Worm (Caenorhabditis elegans) whole organism, L4 larva: ENCODE data around the gene C14A11.5.

Experiments used
- D1046.2 ChIP-seq: fragments of 200-800 bp; sonication (Bioruptor generic); IDR thresholded peaks from 2 replicates; pipeline ENCODE4 v1.3.6; 2022; ENCODE audit warnings: missing genetic modification characterization, missing compliant biosample characterization
- F10B5.3 ChIP-seq: sonication (generic microtip); optimal IDR thresholded peaks from 2 replicates; lab custom pipeline; 2016; ENCODE audit warnings: mild to moderate bottlenecking, missing genetic modification characterization, missing compliant biosample characterization
- F37D6.2 ChIP-seq: sonication (generic microtip); optimal IDR thresholded peaks from 2 replicates; lab custom pipeline; 2016; ENCODE audit warnings: mild to moderate bottlenecking, missing genetic modification characterization, missing compliant biosample characterization
- F49E8.2 ChIP-seq: sonication (generic microtip); optimal IDR thresholded peaks from 2 replicates; lab custom pipeline; 2016; ENCODE audit warnings: missing compliant biosample characterization, mild to moderate bottlenecking, missing genetic modification characterization, borderline replicate concordance
- Y48G9A.11 ChIP-seq: fragments of 200-800 bp; sonication (Bioruptor generic); IDR thresholded peaks from 2 replicates; pipeline ENCODE4 v1.3.6; 2022; ENCODE audit warnings: missing genetic modification reagents, missing genetic modification characterization, missing compliant biosample characterization
- Y75B8A.6 ChIP-seq: fragments of 200-800 bp; sonication (Bioruptor generic); IDR thresholded peaks from 2 replicates; pipeline ENCODE4 v1.3.6; 2022; ENCODE audit warnings: missing genetic modification reagents, missing genetic modification characterization, missing compliant biosample characterization
- ZK546.5 ChIP-seq, 2 experiments: sonication (generic microtip); optimal IDR thresholded peaks; 2 replicates each; lab custom pipeline; 2017; ENCODE audit warnings: missing biosample characterization in 2 of 2, missing genetic modification characterization in 2 of 2
- aha-1 ChIP-seq: fragments of 150-350 bp; peaks from one replicate; lab custom pipeline; 2014; ENCODE audit warnings: missing biosample characterization, missing genetic modification characterization
- ceh-20 ChIP-seq: fragments of 200-800 bp; sonication (Bioruptor generic); IDR thresholded peaks from 2 replicates; pipeline ENCODE4 v1.3.6; 2022; ENCODE audit warnings: missing genetic modification reagents, missing genetic modification characterization, missing compliant biosample characterization
- ceh-44 ChIP-seq: fragments of 200-800 bp; sonication (Bioruptor generic); IDR thresholded peaks from 2 replicates; pipeline ENCODE4 v1.3.6; 2022; ENCODE audit warnings: missing genetic modification reagents, missing genetic modification characterization, missing compliant biosample characterization
- ceh-82 ChIP-seq: sonication (generic microtip); optimal IDR thresholded peaks from 2 replicates; lab custom pipeline; 2017; ENCODE audit warnings: missing biosample characterization, missing genetic modification characterization
- ces-1 ChIP-seq: fragments of 150-350 bp; sonication (generic microtip); optimal IDR thresholded peaks from 4 replicates; lab custom pipeline; 2014; ENCODE audit warnings: missing biosample characterization, missing genetic modification reagents, missing genetic modification characterization
- ctbp-1 ChIP-seq: fragments of 200-800 bp; sonication (Bioruptor generic); IDR thresholded peaks from 2 replicates; pipeline ENCODE4 v1.3.6; 2022; ENCODE audit warnings: missing genetic modification reagents, missing genetic modification characterization, missing compliant biosample characterization
- daf-19 ChIP-seq: fragments of 200-800 bp; sonication (Bioruptor generic); conservative IDR thresholded peaks from 2 replicates; pipeline ENCODE4 v1.3.6; 2022; ENCODE audit warnings: missing genetic modification characterization, missing compliant biosample characterization
- daf-8 ChIP-seq: fragments of 200-800 bp; sonication (Bioruptor generic); IDR thresholded peaks from 2 replicates; pipeline ENCODE4 v1.3.6; 2022; ENCODE audit warnings: missing genetic modification characterization, missing compliant biosample characterization
- dmd-6 ChIP-seq: fragments of 200-800 bp; sonication (Bioruptor generic); IDR thresholded peaks from 2 replicates; pipeline ENCODE4 v1.3.6; 2022; ENCODE audit warnings: missing genetic modification reagents, missing genetic modification characterization, missing compliant biosample characterization
- dmd-9 ChIP-seq: fragments of 200-800 bp; sonication (Bioruptor generic); IDR thresholded peaks from 2 replicates; pipeline ENCODE4 v1.3.6; 2022; ENCODE audit warnings: missing genetic modification reagents, missing genetic modification characterization, missing compliant biosample characterization
- dpl-1 ChIP-seq: fragments of 150-350 bp; optimal IDR thresholded peaks from 2 replicates; lab custom pipeline; 2014; ENCODE audit warnings: missing biosample characterization, missing genetic modification reagents, missing genetic modification characterization
- dve-1 ChIP-seq: sonication (generic microtip); optimal IDR thresholded peaks from 2 replicates; lab custom pipeline; 2017; ENCODE audit warnings: antibody characterized with exemption, mild to moderate bottlenecking, missing genetic modification characterization, missing compliant biosample characterization; ENCODE audit not compliant: insufficient read depth
- egl-27 ChIP-seq: sonication (generic microtip); optimal IDR thresholded peaks from 3 replicates; lab custom pipeline; 2017; ENCODE audit warnings: missing biosample characterization, missing genetic modification reagents, missing genetic modification characterization
- fkh-10 ChIP-seq: fragments of 150-350 bp; optimal IDR thresholded peaks from 2 replicates; lab custom pipeline; 2014; ENCODE audit warnings: missing biosample characterization, missing genetic modification reagents, missing genetic modification characterization
- fos-1 ChIP-seq: fragments of 150-350 bp; optimal IDR thresholded peaks from 2 replicates; lab custom pipeline; 2014; ENCODE audit warnings: missing biosample characterization, missing genetic modification characterization
- hif-1 ChIP-seq, 2 experiments: sonication (generic microtip); optimal IDR thresholded peaks; 2 replicates each; lab custom pipeline; 2016 to 2017; ENCODE audit warnings: missing compliant biosample characterization in 2 of 2, missing genetic modification characterization in 2 of 2, missing genetic modification reagents in 2 of 2, missing genotype in 2 of 2, mild to moderate bottlenecking in 1 of 2
- hlh-11 ChIP-seq: fragments of 200-800 bp; sonication (Bioruptor generic); optimal IDR thresholded peaks from 2 replicates; lab custom pipeline; 2018; ENCODE audit warnings: mild to moderate bottlenecking, missing genetic modification characterization, missing compliant biosample characterization
- jun-1 ChIP-seq: fragments of 150-350 bp; optimal IDR thresholded peaks from 2 replicates; lab custom pipeline; 2014; ENCODE audit warnings: missing biosample characterization, missing genetic modification reagents, missing genetic modification characterization
- lim-7 ChIP-seq: fragments of 200-800 bp; sonication (Bioruptor generic); IDR thresholded peaks from 2 replicates; pipeline ENCODE4 v1.3.6; 2022; ENCODE audit warnings: missing genetic modification characterization, missing compliant biosample characterization
- lin-13 ChIP-seq: fragments of 150-350 bp; optimal IDR thresholded peaks from 2 replicates; lab custom pipeline; 2014; ENCODE audit warnings: missing biosample characterization, missing genetic modification reagents, missing genetic modification characterization
- lin-15B ChIP-seq: fragments of 150-350 bp; sonication (generic microtip); optimal IDR thresholded peaks from 3 replicates; lab custom pipeline; 2014; ENCODE audit warnings: missing biosample characterization, missing genetic modification characterization
- lin-38 ChIP-seq: fragments of 200-800 bp; sonication (Bioruptor generic); IDR thresholded peaks from 2 replicates; pipeline ENCODE4 v1.3.6; 2022; ENCODE audit warnings: missing genetic modification reagents, missing genetic modification characterization, missing compliant biosample characterization
- lin-39 ChIP-seq: fragments of 150-350 bp; optimal IDR thresholded peaks from 2 replicates; lab custom pipeline; 2014; ENCODE audit warnings: missing biosample characterization, missing genetic modification reagents, missing genetic modification characterization
- mdl-1 ChIP-seq, 2 experiments: fragments of 150-350 bp in 1 of 2; sonication (generic microtip) in 1 of 2; optimal IDR thresholded peaks; 2 replicates each; lab custom pipeline; 2014 to 2017; ENCODE audit warnings: missing biosample characterization in 2 of 2, missing genetic modification characterization in 2 of 2
- mep-1 ChIP-seq: fragments of 150-350 bp; sonication (generic microtip); optimal IDR thresholded peaks from 3 replicates; lab custom pipeline; 2014; ENCODE audit warnings: missing biosample characterization, missing genetic modification characterization
- mes-2 ChIP-seq: sonication (generic microtip); optimal IDR thresholded peaks from 2 replicates; lab custom pipeline; 2016; ENCODE audit warnings: missing genotype, mild to moderate bottlenecking, missing genetic modification characterization, missing compliant biosample characterization; ENCODE audit not compliant: poor library complexity, severe bottlenecking
- nhr-10 ChIP-seq: fragments of 150-350 bp; optimal IDR thresholded peaks from 2 replicates; lab custom pipeline; 2014; ENCODE audit warnings: missing biosample characterization, missing genetic modification characterization
- nhr-102 ChIP-seq: sonication (generic microtip); optimal IDR thresholded peaks from 2 replicates; lab custom pipeline; 2016; ENCODE audit warnings: mild to moderate bottlenecking, missing genetic modification characterization, moderate library complexity, missing compliant biosample characterization
- nhr-25 ChIP-seq: sonication (generic microtip); optimal IDR thresholded peaks from 2 replicates; lab custom pipeline; 2017; ENCODE audit warnings: missing genetic modification characterization, mild to moderate bottlenecking, missing compliant biosample characterization, antibody characterized with exemption, moderate library complexity, borderline replicate concordance; ENCODE audit not compliant: insufficient read depth
- nhr-42 ChIP-seq: fragments of 200-800 bp; sonication (Bioruptor generic); IDR thresholded peaks from 2 replicates; pipeline ENCODE4 v1.3.6; 2022; ENCODE audit warnings: missing genetic modification characterization, missing compliant biosample characterization
- pha-4 ChIP-seq, 2 experiments: fragments of 150-350 bp in 1 of 2; fragments of 200-800 bp in 1 of 2; sonication (Bioruptor generic) in 1 of 2; IDR thresholded peaks in 1 of 2; optimal IDR thresholded peaks in 1 of 2; 2 replicates each; pipeline versions ENCODE4 v1.3.6 to Lab custom; 2014 to 2022; ENCODE audit warnings: missing genetic modification characterization in 2 of 2, missing genetic modification reagents in 2 of 2, missing biosample characterization in 1 of 2, missing compliant biosample characterization in 1 of 2
- php-3 ChIP-seq: fragments of 200-800 bp; sonication (Bioruptor generic); IDR thresholded peaks from 2 replicates; pipeline ENCODE4 v1.3.6; 2022; ENCODE audit warnings: missing genetic modification reagents, missing genetic modification characterization, missing compliant biosample characterization
- saeg-2 ChIP-seq: fragments of 200-800 bp; sonication (Bioruptor generic); IDR thresholded peaks from 2 replicates; pipeline ENCODE4 v1.3.6; 2022; ENCODE audit warnings: missing genetic modification reagents, missing genetic modification characterization, missing compliant biosample characterization
- sdz-12 ChIP-seq: fragments of 200-800 bp; sonication (Bioruptor generic); optimal IDR thresholded peaks from 2 replicates; lab custom pipeline; 2018; ENCODE audit warnings: mild to moderate bottlenecking, missing genetic modification characterization, missing compliant biosample characterization
- skn-1 ChIP-seq: fragments of 150-350 bp; optimal IDR thresholded peaks from 2 replicates; lab custom pipeline; 2014; ENCODE audit warnings: missing biosample characterization, missing genetic modification characterization
- snpc-4 ChIP-seq: fragments of 150-350 bp; optimal IDR thresholded peaks from 2 replicates; lab custom pipeline; 2014; ENCODE audit warnings: missing biosample characterization, missing genetic modification characterization
- spr-1 ChIP-seq: sonication (generic microtip); optimal IDR thresholded peaks from 2 replicates; lab custom pipeline; 2016; ENCODE audit warnings: mild to moderate bottlenecking, missing genetic modification characterization, missing compliant biosample characterization
- unc-130 ChIP-seq: sonication (generic microtip); optimal IDR thresholded peaks from 2 replicates; lab custom pipeline; 2016; ENCODE audit warnings: missing genetic modification reagents, missing genetic modification characterization, missing compliant biosample characterization
- unc-39 ChIP-seq: sonication (generic microtip); optimal IDR thresholded peaks from 2 replicates; lab custom pipeline; 2017; ENCODE audit warnings: missing biosample characterization, missing genetic modification characterization
- zag-1 ChIP-seq: fragments of 150-350 bp; optimal IDR thresholded peaks from 2 replicates; lab custom pipeline; 2014; ENCODE audit warnings: missing biosample characterization, missing genetic modification characterization
- zfp-2 ChIP-seq: sonication (generic microtip); optimal IDR thresholded peaks from 2 replicates; lab custom pipeline; 2016; ENCODE audit warnings: mild to moderate bottlenecking, missing genetic modification characterization, missing compliant biosample characterization
- zfp-3 ChIP-seq: fragments of 200-800 bp; sonication (Bioruptor generic); conservative IDR thresholded peaks from 2 replicates; pipeline ENCODE4 v1.3.6; 2022; ENCODE audit warnings: missing genetic modification reagents, missing genetic modification characterization, missing compliant biosample characterization
- ztf-11 ChIP-seq: fragments of 150-350 bp; optimal IDR thresholded peaks from 2 replicates; lab custom pipeline; 2014; ENCODE audit warnings: missing biosample characterization, missing genetic modification characterization
- ztf-7 ChIP-seq: fragments of 150-350 bp; optimal IDR thresholded peaks from 2 replicates; lab custom pipeline; 2014; ENCODE audit warnings: missing biosample characterization, missing genetic modification characterization

C14A11.5 gene

DNA sequence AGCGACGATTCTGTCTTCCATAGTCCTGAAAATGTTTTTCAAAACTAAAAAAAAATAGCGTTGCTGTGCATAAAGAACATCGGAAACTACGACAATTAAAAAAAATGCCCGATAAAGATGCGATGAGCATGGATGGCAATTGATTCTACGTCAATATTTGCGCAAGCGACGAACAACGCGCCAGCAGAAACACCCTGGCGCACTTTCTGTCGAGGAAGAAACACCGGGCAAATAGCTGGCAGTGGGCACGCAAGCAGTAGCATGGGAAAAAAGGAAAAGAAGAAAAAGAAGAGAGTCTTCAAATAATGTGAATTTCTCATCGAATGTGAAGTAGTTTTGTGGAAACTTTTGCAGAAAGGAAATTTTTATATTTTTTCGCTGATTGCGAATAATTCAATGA lies 2.3 kb upstream of the C14A11.5 start, which contains the start of gene C14A11.9 (continued):
- TF ChIP-seq lin-15B (tag; lab: Kevin White, UChicago) (no peak), ceh-82 (tag; lab: Kevin White, UChicago) (no peak), hlh-11 (tag; lab: Kevin White, UChicago) (peak; percentile 88), pha-4 (GFP tag; IDR thresholded peaks at IDR 0.05; lab: Robert Waterston, UW) (peak; percentile 85), pha-4 (tag; optimal IDR thresholded peaks at IDR 0.05; lab: Kevin White, UChicago) (no peak), dmd-9 (GFP tag; lab: Robert Waterston, UW) (peak; percentile 58; the same call in 1 of the 2 replicates), mep-1 (tag; lab: Kevin White, UChicago) (peak; percentile 96), egl-27 (tag; lab: Kevin White, UChicago) (no peak), saeg-2 (0 out of 2 replicates have a peak, but pooled peaks have one; percentile 64), daf-19 (GFP tag; lab: Robert Waterston, UW) (no peak), php-3 (GFP tag; lab: Robert Waterston, UW) (peak; percentile 51; the same call in 1 of the 2 replicates), fkh-10 (GFP tag; lab: Kevin White, UChicago) (peak; percentile 75), ctbp-1 (peak; percentile 95), dmd-6 (GFP tag; lab: Robert Waterston, UW) (peak; percentile 88), sdz-12 (GFP tag; lab: Kevin White, UChicago) (no peak), nhr-10 (tag; lab: Kevin White, UChicago) (no peak), ceh-44 (0 out of 2 replicates have a peak, but pooled peaks have one; percentile 22), dve-1 (tag; lab: Kevin White, UChicago) (peak; percentile 94), Y48G9A.11 (GFP tag; lab: Robert Waterston, UW) (no peak), nhr-25 (tag; lab: Kevin White, UChicago) (peak; percentile 62), lin-39 (tag; lab: Kevin White, UChicago) (no peak), mes-2 (peak; percentile 91), ZK546.5 (tag; optimal IDR thresholded peaks at IDR 0.05; lab: Kevin White, UChicago) (no peak), daf-8 (GFP tag; lab: Robert Waterston, UW) (no peak), jun-1 (peak; percentile 79), mdl-1 (tag; optimal IDR thresholded peaks at IDR 0.05; lab: Kevin White, UChicago) (peak in 1 of 2 experiments; percentile 58), zfp-3 (GFP tag; lab: Robert Waterston, UW) (0 out of 2 replicates have a peak, but pooled peaks have one; percentile 34), snpc-4 (tag; lab: Kevin White, UChicago) (no peak), ceh-20 (GFP tag; lab: Robert Waterston, UW) (peak; percentile 88), ces-1 (GFP tag; lab: Kevin White, UChicago) (no peak), F37D6.2 (peak; percentile 89), hif-1 (tag; optimal IDR thresholded peaks at IDR 0.05; lab: Kevin White, UChicago) (peak; percentile 32 to 82), F10B5.3 (peak; percentile 77), fos-1 (tag; lab: Kevin White, UChicago) (no peak), zfp-2 (no peak), dpl-1 (GFP tag; lab: Kevin White, UChicago) (peak; percentile 81), F49E8.2 (tag; lab: Kevin White, UChicago) (no peak), aha-1 (tag; lab: Kevin White, UChicago) (peak; percentile 99), spr-1 (tag; lab: Kevin White, UChicago) (peak; percentile 87), lin-38 (GFP tag; lab: Robert Waterston, UW) (peak; percentile 74), skn-1 (tag; lab: Kevin White, UChicago) (no peak), ztf-7 (tag; lab: Kevin White, UChicago) (peak; percentile 72), D1046.2 (GFP tag; lab: Robert Waterston, UW) (no peak), nhr-102 (tag; lab: Kevin White, UChicago) (peak; percentile 92), ztf-11 (tag; lab: Kevin White, UChicago) (no peak), nhr-42 (GFP tag; lab: Robert Waterston, UW) (peak; percentile 90), unc-130 (GFP tag; lab: Kevin White, UChicago) (no peak), lim-7 (GFP tag; lab: Robert Waterston, UW) (no peak), zag-1 (tag; lab: Kevin White, UChicago) (no peak), lin-13 (GFP tag; lab: Kevin White, UChicago) (peak; percentile 88), Y75B8A.6 (GFP tag; lab: Robert Waterston, UW) (no peak), unc-39 (no peak)
